Worm (Caenorhabditis elegans): ENCODE measurements around the gene oops-1.

Gene oops-1

DNA sequence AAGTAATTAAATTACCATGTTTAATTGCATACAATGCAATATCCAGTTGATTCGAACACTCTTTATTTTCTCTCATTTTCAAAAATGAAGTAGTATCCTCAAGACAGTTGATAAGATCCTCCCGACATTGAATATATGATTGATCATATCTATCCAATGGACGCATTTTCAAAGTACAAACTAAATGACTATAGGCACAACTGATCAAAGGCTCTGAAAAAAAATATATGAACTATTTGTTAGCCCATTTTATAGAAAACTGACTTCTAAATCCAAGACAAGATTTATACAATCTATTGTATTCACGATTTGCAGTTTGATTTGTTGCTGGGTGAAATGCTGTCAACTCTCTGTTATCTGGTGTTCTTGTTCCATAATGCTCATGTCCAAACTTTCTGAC, 18.4 kb downstream of the oops-1 start:
- TF ChIP-seq unc-30 (tag; optimal IDR thresholded peaks at IDR 0.05) (no peak), rnt-1 (tag; optimal IDR thresholded peaks at IDR 0.05) (no peak), lin-15B (tag; optimal IDR thresholded peaks at IDR 0.05) (no peak), grh-1 (GFP tag; IDR thresholded peaks at IDR 0.05) (no peak)

DNA sequence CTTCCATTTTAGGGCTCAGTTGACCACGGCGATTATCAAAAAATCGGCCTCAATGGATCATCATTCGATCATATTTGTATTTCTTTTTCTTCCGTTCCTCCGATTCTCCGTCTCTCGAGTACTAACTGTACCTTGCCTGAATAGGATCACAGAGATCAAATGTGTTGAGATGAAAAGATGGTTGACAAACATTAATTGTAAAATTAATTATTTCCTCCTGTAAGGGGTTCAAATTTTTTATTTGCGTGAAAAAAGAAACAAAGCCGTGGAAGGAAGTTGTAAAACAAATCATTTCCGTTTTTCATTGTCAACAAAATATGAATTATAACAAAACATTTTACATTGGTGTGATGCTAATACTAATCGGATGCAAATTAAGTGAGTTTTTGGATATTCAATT, 22.9 kb downstream of the oops-1 start, which contains the start of gene C31H1.2:
Gene C31H1.2 (plus strand): TSS at position 301 of the 400 bp plus-strand sequence.
- TF ChIP-seq snu-23 (GFP tag; optimal IDR thresholded peaks at IDR 0.05) (no peak), nhr-237 (tag; optimal IDR thresholded peaks at IDR 0.05) (no peak), nhr-90 (tag; optimal IDR thresholded peaks at IDR 0.05; ENCODE audit: poor library complexity) (no peak), zag-1 (tag; optimal IDR thresholded peaks at IDR 0.05) (no peak), swsn-7 (tag; optimal IDR thresholded peaks at IDR 0.05) (no peak), ets-5 (GFP tag; IDR thresholded peaks at IDR 0.05) (no peak), ceh-90 (tag; optimal IDR thresholded peaks at IDR 0.05) (no peak), nhr-71 (tag; optimal IDR thresholded peaks at IDR 0.05) (no peak), tlp-1 (tag; optimal IDR thresholded peaks at IDR 0.05) (no peak), blmp-1 (tag; optimal IDR thresholded peaks at IDR 0.05) (no peak), mef-2 (tag; optimal IDR thresholded peaks at IDR 0.05) (no peak), aly-2 (tag; optimal IDR thresholded peaks at IDR 0.05) (no peak), ces-1 (GFP tag; optimal IDR thresholded peaks at IDR 0.05) (no peak)

DNA sequence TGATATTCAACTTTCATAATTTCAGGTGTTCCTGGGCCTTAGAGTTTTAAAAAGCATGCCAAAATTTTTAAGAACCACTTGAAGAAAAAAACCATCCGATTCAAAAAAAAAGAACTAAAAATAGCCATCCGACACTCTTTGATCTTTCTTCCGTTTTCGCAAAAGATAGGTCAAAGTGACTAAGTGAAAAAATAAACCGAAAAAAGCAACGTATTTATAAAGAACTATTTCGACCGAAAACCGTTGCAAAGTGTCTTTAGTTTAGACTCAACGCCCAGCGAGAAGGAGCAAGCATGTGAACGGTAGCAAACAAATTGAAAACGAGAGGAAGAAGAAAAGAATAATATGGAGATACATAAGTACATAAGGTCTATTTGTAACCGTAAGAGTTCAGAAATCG, 30.3 kb downstream of the oops-1 start:
- no peak for TF ChIP-seq ceh-8 (GFP tag; optimal IDR thresholded peaks at IDR 0.05)
- no peak for TF ChIP-seq nhr-11 (tag; optimal IDR thresholded peaks at IDR 0.05)
- TF ChIP-seq egl-13 (tag; optimal IDR thresholded peaks at IDR 0.05): no peak
- no peak for TF ChIP-seq unc-86 (tag; optimal IDR thresholded peaks at IDR 0.05)
- no peak for TF ChIP-seq fkh-10 (GFP tag; optimal IDR thresholded peaks at IDR 0.05)
- no peak for TF ChIP-seq sup-37 (GFP tag; optimal IDR thresholded peaks at IDR 0.05)

DNA sequence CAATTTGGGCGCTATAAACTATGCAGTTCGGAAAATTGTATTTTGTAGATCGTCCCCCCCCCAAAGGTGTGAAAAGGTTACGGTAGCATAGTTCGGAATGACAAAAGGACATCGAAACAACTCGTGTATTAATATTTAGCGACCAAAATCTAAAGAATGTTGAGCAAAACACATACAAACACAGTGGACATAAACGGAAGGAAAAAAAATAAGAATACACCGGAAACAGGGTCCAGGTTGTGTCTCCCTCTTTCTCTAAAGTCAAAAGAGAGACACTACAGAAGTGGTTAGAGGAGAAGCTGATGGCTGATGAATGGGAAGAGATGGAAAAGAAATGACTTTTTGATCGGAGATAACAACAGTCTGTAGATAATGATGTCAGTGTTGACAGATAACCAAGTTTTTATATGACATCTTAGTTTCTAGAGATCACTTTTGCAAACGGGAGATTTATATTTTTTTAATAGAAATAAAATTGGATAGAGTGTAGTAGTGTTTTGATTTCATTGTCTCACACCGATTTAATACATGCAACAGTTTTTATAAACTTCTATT, 33.6 kb downstream of the oops-1 start:
- TF ChIP-seq xbp-1 (tag; optimal IDR thresholded peaks at IDR 0.05) (no peak), skn-1 (tag; optimal IDR thresholded peaks at IDR 0.05) (no peak), unc-62 (GFP tag; optimal IDR thresholded peaks at IDR 0.05) (no peak), ceh-88 (GFP tag; IDR thresholded peaks at IDR 0.05) (no peak), nhr-28 (tag; optimal IDR thresholded peaks at IDR 0.05) (no peak), unc-30 (tag; optimal IDR thresholded peaks at IDR 0.05) (no peak), hlh-17 (GFP tag; optimal IDR thresholded peaks at IDR 0.05; ENCODE audit: borderline replicate concordance) (no peak), mab-9 (GFP tag; IDR thresholded peaks at IDR 0.05) (no peak), lir-3 (tag; optimal IDR thresholded peaks at IDR 0.05; ENCODE audit: poor library complexity) (no peak), fkh-8 (tag; optimal IDR thresholded peaks at IDR 0.05) (no peak), egl-27 (tag; optimal IDR thresholded peaks at IDR 0.05) (no peak), lin-15B (tag; optimal IDR thresholded peaks at IDR 0.05) (no peak), ceh-8 (GFP tag; optimal IDR thresholded peaks at IDR 0.05) (no peak), rnt-1 (tag; optimal IDR thresholded peaks at IDR 0.05) (no peak), efl-1 (optimal IDR thresholded peaks at IDR 0.05) (no peak), efl-1 (GFP tag; optimal IDR thresholded peaks at IDR 0.05 in 1 of 2) (no peak), zip-4 (GFP tag; optimal IDR thresholded peaks at IDR 0.05) (no peak), fkh-10 (GFP tag; optimal IDR thresholded peaks at IDR 0.05) (no peak), F16B12.6 (tag; optimal IDR thresholded peaks at IDR 0.05) (no peak), nhr-77 (tag; optimal IDR thresholded peaks at IDR 0.05) (no peak), nhr-20 (tag; optimal IDR thresholded peaks at IDR 0.05) (peak; percentile 60), mef-2 (tag; optimal IDR thresholded peaks at IDR 0.05) (no peak), lin-14 (GFP tag; optimal IDR thresholded peaks at IDR 0.05) (no peak), nhr-19 (GFP tag; conservative IDR thresholded peaks at IDR 0.05) (no peak), blmp-1 (tag; optimal IDR thresholded peaks at IDR 0.05) (peak; percentile 49), snu-23 (GFP tag; optimal IDR thresholded peaks at IDR 0.05) (no peak), C34B4.2 (tag; optimal IDR thresholded peaks at IDR 0.05) (no peak), elt-3 (tag; optimal IDR thresholded peaks at IDR 0.05) (peak in 2 of 6 experiments; percentile 37 to 72), sox-4 (tag; optimal IDR thresholded peaks at IDR 0.05) (no peak), nhr-85 (tag) (peak; percentile 65), ceh-90 (tag; optimal IDR thresholded peaks at IDR 0.05) (no peak), elt-2 (tag; optimal IDR thresholded peaks at IDR 0.05) (no peak), ztf-4 (tag; optimal IDR thresholded peaks at IDR 0.05) (no peak), fos-1 (tag; optimal IDR thresholded peaks at IDR 0.05) (no peak)

Measured in whole organism, L1 larva.